Worm (Caenorhabditis elegans): Measurements from ENCODE around the gene F38E9.6.

F38E9.6 gene

ce11 chrX:16480232-16480631 is 48.0 kb downstream of the F38E9.6 start:
- no peak for TF ChIP-seq unc-62 (GFP tag; optimal IDR thresholded peaks at IDR 0.05)

DNA sequence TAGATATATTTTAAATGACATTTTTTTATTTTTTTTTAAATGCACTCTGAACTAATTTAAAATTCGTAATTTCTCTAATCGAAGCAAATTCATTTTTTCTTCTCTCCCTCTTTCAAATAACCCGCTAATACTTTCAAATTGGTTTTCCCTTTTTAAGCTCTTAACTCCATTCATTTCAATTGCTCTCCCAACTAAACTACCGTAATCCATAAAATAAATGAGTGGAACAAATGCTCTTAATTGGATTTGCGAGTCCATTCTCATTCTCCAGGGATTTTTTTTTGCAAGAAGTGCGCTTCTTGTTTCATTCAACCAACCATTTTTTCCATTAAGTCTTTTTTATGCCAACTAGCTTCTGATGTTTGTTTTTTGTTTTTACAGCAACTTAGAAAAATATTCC is 48.8 kb downstream of the F38E9.6 start:
- TF ChIP-seq unc-62 (GFP tag; optimal IDR thresholded peaks at IDR 0.05): no peak

- no peak for TF ChIP-seq unc-62 (GFP tag; optimal IDR thresholded peaks at IDR 0.05)
Observed at ce11 chrX:16482944-16483343, 50.7 kb downstream of the F38E9.6 start.

- TF ChIP-seq unc-62 (GFP tag; optimal IDR thresholded peaks at IDR 0.05): no peak
Observed at ce11 chrX:16484043-16484442, 51.8 kb downstream of the F38E9.6 start.

- TF ChIP-seq unc-62 (GFP tag; optimal IDR thresholded peaks at IDR 0.05): no peak
Observed at ce11 chrX:16484681-16485080, 52.4 kb downstream of the F38E9.6 start.

DNA sequence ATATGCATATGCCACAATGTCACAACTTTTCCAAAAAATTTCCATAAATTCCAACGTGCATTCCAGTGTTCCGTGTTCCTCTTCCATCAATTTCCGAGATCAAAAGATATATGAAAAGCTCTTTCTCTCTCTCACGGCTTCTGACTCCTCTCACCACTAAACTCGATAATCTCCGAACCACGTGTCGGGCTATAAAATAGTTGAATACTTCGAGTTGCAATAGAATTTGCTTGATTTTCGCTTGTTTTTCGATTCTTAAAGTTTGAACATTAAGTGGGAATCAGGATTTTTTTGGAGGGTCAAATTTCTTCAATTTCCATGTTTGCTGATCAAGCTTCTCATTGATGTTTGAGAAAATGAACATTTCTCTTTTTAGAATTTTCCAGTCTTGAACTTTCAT is 53.1 kb downstream of the F38E9.6 start:
- no peak for TF ChIP-seq unc-62 (GFP tag; optimal IDR thresholded peaks at IDR 0.05)

- no peak for TF ChIP-seq unc-62 (GFP tag; optimal IDR thresholded peaks at IDR 0.05)
Observed at ce11 chrX:16487068-16487658, 54.9 kb downstream of the F38E9.6 start, which contains the start of gene cah-3. Gene cah-3, plus strand, starts transcription at chrX:16487481.
